Worm (Caenorhabditis elegans): Measurements from ENCODE around the gene C50F4.4.

DNA sequence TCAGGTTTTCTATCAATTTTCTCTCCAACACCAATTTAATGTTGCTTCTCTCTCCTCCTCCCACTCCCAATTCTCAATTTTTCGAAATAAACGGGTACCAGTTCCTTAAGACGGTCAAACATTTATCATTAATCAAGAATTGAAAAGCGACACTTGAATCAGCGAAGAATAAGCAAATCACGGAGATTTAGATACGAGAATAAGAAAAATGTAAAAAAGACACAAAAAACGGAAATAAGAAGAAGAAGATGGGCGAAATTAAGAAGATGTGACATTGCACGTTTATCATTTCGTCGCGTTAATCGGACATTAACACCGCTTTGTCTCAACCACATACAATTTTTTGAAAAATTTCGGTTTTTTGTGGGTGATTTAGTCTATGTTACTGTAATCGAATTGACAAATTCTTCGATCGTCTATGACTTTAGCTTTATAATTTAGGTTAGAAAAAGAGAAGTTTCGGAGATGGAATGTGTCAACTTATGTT is 32.1 kb upstream of the C50F4.4 start, which contains the start of gene haao-1:
- TF ChIP-seq jun-1 (tag; optimal IDR thresholded peaks at IDR 0.05), result no peak
- no peak for TF ChIP-seq R02D3.7 (tag; optimal IDR thresholded peaks at IDR 0.05)
- TF ChIP-seq nhr-237 (tag; optimal IDR thresholded peaks at IDR 0.05), result no peak
- no peak for TF ChIP-seq zag-1 (tag; optimal IDR thresholded peaks at IDR 0.05)
